Fruit fly (Drosophila melanogaster) Kc167 (cell line): Measurements from ENCODE around the gene CG42748.

ENCODE experiments used
- Myc ChIP-seq: fragments of >200 bp; optimal IDR thresholded peaks from 2 replicates; lab custom pipeline; 2017; ENCODE audit warnings: missing external identifiers
- Sin3A ChIP-seq: fragments of >200 bp; optimal IDR thresholded peaks from 2 replicates; lab custom pipeline; 2018; ENCODE audit warnings: missing external identifiers
- h ChIP-seq: fragments of >200 bp; optimal IDR thresholded peaks from 3 replicates; lab custom pipeline; 2018; ENCODE audit warnings: missing external identifiers
- insv ChIP-seq: fragments of >200 bp; optimal IDR thresholded peaks from 3 replicates; lab custom pipeline; 2018; ENCODE audit warnings: missing external identifiers
- psq ChIP-seq: fragments of >200 bp; optimal IDR thresholded peaks from 2 replicates; lab custom pipeline; 2017; ENCODE audit warnings: missing external identifiers
- ttk ChIP-seq: sonication (Bioruptor generic); optimal IDR thresholded peaks from 2 replicates; lab custom pipeline; 2017; ENCODE audit warnings: missing external identifiers

The CG42748 gene

dm6 chr2L:22139354-22139753, 8.3 kb downstream of the CG42748 start:
- TF ChIP-seq insv (lab: Kevin White, UChicago) (no peak), Myc (lab: Kevin White, UChicago) (no peak), Sin3A (lab: Kevin White, UChicago) (no peak), ttk (lab: Kevin White, UChicago) (no peak), h (no peak), psq (lab: Kevin White, UChicago) (no peak)

dm6 chr2L:22139960-22140359, 8.9 kb downstream of the CG42748 start:
- TF ChIP-seq psq (lab: Kevin White, UChicago), result no peak
- TF ChIP-seq insv (lab: Kevin White, UChicago), result no peak
- no peak for TF ChIP-seq Myc (lab: Kevin White, UChicago)
- no peak for TF ChIP-seq Sin3A (lab: Kevin White, UChicago)
- TF ChIP-seq ttk (lab: Kevin White, UChicago), result no peak
- no peak for TF ChIP-seq h

- TF ChIP-seq Sin3A (lab: Kevin White, UChicago) (no peak), psq (lab: Kevin White, UChicago) (no peak), insv (lab: Kevin White, UChicago) (no peak), h (no peak), ttk (lab: Kevin White, UChicago) (no peak), Myc (lab: Kevin White, UChicago) (no peak)
These were observed 11.7 kb downstream of the CG42748 start for dm6 chr2L:22142696-22143176.

dm6 chr2L:22144127-22144526, 13.1 kb downstream of the CG42748 start:
- TF ChIP-seq ttk (lab: Kevin White, UChicago), result no peak
- no peak for TF ChIP-seq Sin3A (lab: Kevin White, UChicago)
- no peak for TF ChIP-seq Myc (lab: Kevin White, UChicago)
- no peak for TF ChIP-seq insv (lab: Kevin White, UChicago)
- no peak for TF ChIP-seq h
- no peak for TF ChIP-seq psq (lab: Kevin White, UChicago)

DNA sequence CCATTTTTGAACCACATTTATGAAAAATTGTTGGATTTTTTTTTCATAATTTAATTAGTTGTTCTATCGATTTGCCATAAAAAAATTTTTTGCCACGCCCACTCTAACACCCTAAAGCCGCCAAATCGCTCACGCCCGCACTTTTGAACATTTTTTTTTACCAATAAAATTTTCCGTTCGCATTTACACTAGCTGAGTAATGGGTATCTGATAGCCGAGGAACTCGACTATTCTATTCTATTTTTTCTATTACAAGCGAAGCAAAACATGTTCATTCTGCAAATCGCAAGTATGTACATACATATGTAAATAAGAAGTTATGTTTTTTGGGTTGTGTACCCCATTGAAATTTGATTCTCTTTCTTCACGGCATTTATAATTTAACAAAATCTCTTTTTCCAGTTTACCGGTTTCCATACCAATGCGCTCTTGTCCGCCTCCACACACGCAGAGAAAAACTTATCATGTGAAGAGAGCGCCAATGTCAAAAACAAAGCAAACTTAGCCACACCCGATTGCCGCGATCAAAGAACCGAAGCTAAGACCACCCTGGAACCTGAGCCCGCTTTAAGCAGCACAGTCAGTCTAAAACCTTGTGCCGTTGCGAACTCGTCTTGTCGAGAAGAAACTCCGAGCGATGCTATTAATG, 14.4 kb downstream of the CG42748 start:
- no peak for TF ChIP-seq Sin3A (lab: Kevin White, UChicago)
- no peak for TF ChIP-seq psq (lab: Kevin White, UChicago)
- no peak for TF ChIP-seq h
- TF ChIP-seq Myc (lab: Kevin White, UChicago), result no peak
- TF ChIP-seq ttk (lab: Kevin White, UChicago), result no peak
- no peak for TF ChIP-seq insv (lab: Kevin White, UChicago)

dm6 chr2L:22146247-22146646, 15.2 kb downstream of the CG42748 start:
- TF ChIP-seq Myc (lab: Kevin White, UChicago), result no peak
- TF ChIP-seq Sin3A (lab: Kevin White, UChicago), result no peak
- peak; percentile 19 for TF ChIP-seq ttk (lab: Kevin White, UChicago)
- TF ChIP-seq insv (lab: Kevin White, UChicago), result no peak
- TF ChIP-seq psq (lab: Kevin White, UChicago), result no peak

dm6 chr2L:22148713-22149112, 17.7 kb downstream of the CG42748 start:
- TF ChIP-seq Myc (lab: Kevin White, UChicago), result no peak
- no peak for TF ChIP-seq Sin3A (lab: Kevin White, UChicago)
- no peak for TF ChIP-seq h
- no peak for TF ChIP-seq ttk (lab: Kevin White, UChicago)
- TF ChIP-seq psq (lab: Kevin White, UChicago), result no peak
- TF ChIP-seq insv (lab: Kevin White, UChicago), result no peak

DNA sequence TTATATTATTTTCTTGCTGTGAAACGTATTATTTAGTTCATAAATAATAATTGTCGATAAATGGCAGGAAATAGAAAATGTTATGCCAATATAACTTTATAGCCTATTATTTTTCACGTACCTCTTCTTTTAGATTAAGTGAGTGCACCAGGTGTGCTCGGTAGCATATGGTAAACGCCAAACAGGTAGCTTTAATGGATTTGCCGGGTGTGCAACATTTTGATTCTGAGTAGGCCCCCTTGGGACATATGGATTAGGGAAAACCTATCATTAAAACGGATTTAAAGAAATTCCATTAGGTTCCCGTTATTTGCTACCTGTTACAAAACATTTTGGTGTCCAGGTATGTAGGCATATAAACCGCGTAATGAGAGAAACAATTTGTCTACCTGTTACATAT, 20.3 kb downstream of the CG42748 start, which contains the start of gene dunk:
TSS of gene dunk (plus strand) at position 301 of the 400 bp plus-strand sequence.
- TF ChIP-seq Sin3A (lab: Kevin White, UChicago) (no peak), psq (lab: Kevin White, UChicago) (no peak), insv (lab: Kevin White, UChicago) (no peak), h (no peak), Myc (lab: Kevin White, UChicago) (no peak), ttk (lab: Kevin White, UChicago) (no peak)

- TF ChIP-seq Myc (lab: Kevin White, UChicago), result no peak
- TF ChIP-seq ttk (lab: Kevin White, UChicago), result no peak
- no peak for TF ChIP-seq h
- no peak for TF ChIP-seq insv (lab: Kevin White, UChicago)
- TF ChIP-seq Sin3A (lab: Kevin White, UChicago), result no peak
- no peak for TF ChIP-seq psq (lab: Kevin White, UChicago)
These were observed 22.2 kb downstream of the CG42748 start for dm6 chr2L:22153246-22153645.

dm6 chr2L:22159800-22160199, 28.8 kb downstream of the CG42748 start:
- no peak for TF ChIP-seq ttk (lab: Kevin White, UChicago)
- TF ChIP-seq insv (lab: Kevin White, UChicago), result no peak
- no peak for TF ChIP-seq Myc (lab: Kevin White, UChicago)
- TF ChIP-seq h, result no peak
- no peak for TF ChIP-seq Sin3A (lab: Kevin White, UChicago)
- TF ChIP-seq psq (lab: Kevin White, UChicago), result no peak

- TF ChIP-seq insv (lab: Kevin White, UChicago), result no peak
- TF ChIP-seq Myc (lab: Kevin White, UChicago), result no peak
- no peak for TF ChIP-seq h
- TF ChIP-seq Sin3A (lab: Kevin White, UChicago), result no peak
- TF ChIP-seq psq (lab: Kevin White, UChicago), result no peak
- TF ChIP-seq ttk (lab: Kevin White, UChicago), result no peak
These were observed 32.3 kb downstream of the CG42748 start for dm6 chr2L:22163302-22163701.

DNA sequence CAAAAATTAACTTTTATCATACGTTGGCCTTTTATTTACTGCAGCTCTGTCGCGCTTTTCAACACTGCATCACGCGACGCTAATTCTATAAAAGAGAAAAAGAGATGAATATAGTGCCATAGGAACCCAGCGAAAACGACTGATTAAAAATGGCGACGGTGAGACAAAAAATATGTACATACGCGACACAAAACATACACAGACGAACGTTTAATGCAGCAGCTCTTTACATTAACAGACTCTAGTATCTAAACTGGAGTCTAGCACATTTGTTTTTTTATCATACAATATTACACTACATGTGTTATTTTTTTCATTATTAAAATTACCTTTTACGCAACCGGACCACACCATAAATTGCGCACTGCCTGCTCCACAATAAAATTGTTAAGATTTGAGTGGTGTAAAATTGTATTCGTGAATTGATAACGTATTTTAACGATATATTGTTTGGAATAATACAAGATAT, 37.6 kb downstream of the CG42748 start:
- TF ChIP-seq Sin3A (lab: Kevin White, UChicago), result no peak
- no peak for TF ChIP-seq insv (lab: Kevin White, UChicago)
- no peak for TF ChIP-seq psq (lab: Kevin White, UChicago)
- no peak for TF ChIP-seq h
- TF ChIP-seq Myc (lab: Kevin White, UChicago), result no peak
- no peak for TF ChIP-seq ttk (lab: Kevin White, UChicago)
